Worm (Caenorhabditis elegans): ENCODE results near the gene cyp-13A10.

The cyp-13A10 gene

ce11 chrII:9662160-9662559 is 524 bp downstream of the cyp-13A10 start:
- peak; percentile 95 for TF ChIP-seq aha-1 (tag)
- TF ChIP-seq Y75B8A.6 (GFP tag; IDR thresholded peaks at IDR 0.05), result no peak

- TF ChIP-seq dmd-6 (GFP tag; IDR thresholded peaks at IDR 0.05), result peak; percentile 64
- TF ChIP-seq spr-1 (tag; optimal IDR thresholded peaks at IDR 0.05), result no peak
- no peak for TF ChIP-seq nhr-237 (tag; optimal IDR thresholded peaks at IDR 0.05)
- peak in 1 of 2 experiments; percentile 94 for TF ChIP-seq unc-62 (GFP tag; optimal IDR thresholded peaks at IDR 0.05 in 1 of 2)
- no peak for TF ChIP-seq unc-62 (tag; optimal IDR thresholded peaks at IDR 0.05)
- TF ChIP-seq daf-12 (tag; optimal IDR thresholded peaks at IDR 0.05), result no peak
- TF ChIP-seq nhr-28 (tag; optimal IDR thresholded peaks at IDR 0.05), result peak; percentile 45
- TF ChIP-seq dve-1 (tag; optimal IDR thresholded peaks at IDR 0.05; ENCODE audit: insufficient read depth), result peak; percentile 58
- TF ChIP-seq pqm-1 (tag; optimal IDR thresholded peaks at IDR 0.05), result peak; percentile 56
- no peak for TF ChIP-seq ceh-82 (tag; optimal IDR thresholded peaks at IDR 0.05)
- TF ChIP-seq daf-16 (GFP tag; optimal IDR thresholded peaks at IDR 0.05), result no peak
- TF ChIP-seq daf-16 (tag; optimal IDR thresholded peaks at IDR 0.05), result peak; percentile 71
Observed at ce11 chrII:9660379-9660778, 2.3 kb downstream of the cyp-13A10 start, which contains the start of gene ZK1320.3. Gene ZK1320.3, minus strand, starts transcription at chrII:9660419.

ce11 chrII:9658915-9659314 is 3.8 kb downstream of the cyp-13A10 start, which contains the start of gene ZK1320.2:
Gene ZK1320.2, minus strand, starts transcription at chrII:9659002.
- TF ChIP-seq unc-39 (tag; optimal IDR thresholded peaks at IDR 0.05) (no peak), dve-1 (tag; optimal IDR thresholded peaks at IDR 0.05; ENCODE audit: insufficient read depth) (peak; percentile 17), R02D3.7 (tag; optimal IDR thresholded peaks at IDR 0.05) (no peak), dmd-8 (GFP tag; IDR thresholded peaks at IDR 0.05) (no peak), sdz-12 (GFP tag; optimal IDR thresholded peaks at IDR 0.05) (no peak), ceh-44 (GFP tag; IDR thresholded peaks at IDR 0.05) (no peak), daf-12 (tag; optimal IDR thresholded peaks at IDR 0.05) (no peak), nhr-28 (tag; optimal IDR thresholded peaks at IDR 0.05) (peak; percentile 55), nhr-41 (GFP tag; IDR thresholded peaks at IDR 0.05) (no peak), dmd-9 (GFP tag; IDR thresholded peaks at IDR 0.05) (no peak), daf-19 (GFP tag; conservative IDR thresholded peaks at IDR 0.05) (no peak), spr-1 (tag; optimal IDR thresholded peaks at IDR 0.05) (no peak), saeg-2 (GFP tag; IDR thresholded peaks at IDR 0.05) (no peak), F49E8.2 (tag; optimal IDR thresholded peaks at IDR 0.05; ENCODE audit: borderline replicate concordance) (no peak), egl-43 (GFP tag; IDR thresholded peaks at IDR 0.05) (no peak), ZK546.5 (tag; optimal IDR thresholded peaks at IDR 0.05) (no peak), attf-4 (tag; optimal IDR thresholded peaks at IDR 0.05) (no peak), fos-1 (tag; optimal IDR thresholded peaks at IDR 0.05) (no peak), F37D6.2 (tag; optimal IDR thresholded peaks at IDR 0.05) (no peak), snpc-1.2 (GFP tag; IDR thresholded peaks at IDR 0.05) (no peak), nhr-48 (tag; optimal IDR thresholded peaks at IDR 0.05) (no peak), ztf-11 (tag; optimal IDR thresholded peaks at IDR 0.05) (no peak), madf-9 (GFP tag; conservative IDR thresholded peaks at IDR 0.05) (no peak), dmd-6 (GFP tag; IDR thresholded peaks at IDR 0.05) (peak; percentile 48; the same call in 1 of the 2 replicates), tag-97 (GFP tag; IDR thresholded peaks at IDR 0.05) (no peak), tra-1 (GFP tag; IDR thresholded peaks at IDR 0.05) (no peak), nhr-77 (tag; optimal IDR thresholded peaks at IDR 0.05) (no peak), daf-16 (GFP tag; optimal IDR thresholded peaks at IDR 0.05) (no peak), daf-16 (tag; optimal IDR thresholded peaks at IDR 0.05) (peak; percentile 43), zfp-2 (tag; optimal IDR thresholded peaks at IDR 0.05) (no peak), set-16 (GFP tag; IDR thresholded peaks at IDR 0.05) (no peak), ztf-7 (tag; optimal IDR thresholded peaks at IDR 0.05) (no peak), zip-2 (tag; optimal IDR thresholded peaks at IDR 0.05) (no peak), lin-15B (tag; optimal IDR thresholded peaks at IDR 0.05) (no peak), daf-8 (GFP tag; IDR thresholded peaks at IDR 0.05) (no peak), dpl-1 (GFP tag; optimal IDR thresholded peaks at IDR 0.05) (no peak), ama-1 (optimal IDR thresholded peaks at IDR 0.05) (no peak), unc-62 (GFP tag; optimal IDR thresholded peaks at IDR 0.05 in 1 of 2) (no peak), unc-62 (tag; optimal IDR thresholded peaks at IDR 0.05) (no peak), jun-1 (tag; optimal IDR thresholded peaks at IDR 0.05) (no peak), ctbp-1 (GFP tag; IDR thresholded peaks at IDR 0.05) (no peak), Y75B8A.6 (GFP tag; IDR thresholded peaks at IDR 0.05) (no peak), pqm-1 (tag; optimal IDR thresholded peaks at IDR 0.05) (peak; percentile 69), hmg-1.1 (GFP tag; IDR thresholded peaks at IDR 0.05) (no peak), zag-1 (tag; optimal IDR thresholded peaks at IDR 0.05) (no peak)
